Worm (Caenorhabditis elegans) whole organism, mixed stage, embryonic: ENCODE data around the gene T23F2.3.

Source experiments
- ceh-39 ChIP-seq: fragments of 150-350 bp; optimal IDR thresholded peaks from 2 replicates; lab custom pipeline; 2014; ENCODE audit warnings: missing biosample characterization, missing genetic modification characterization
- ces-1 ChIP-seq: fragments of 150-350 bp; optimal IDR thresholded peaks from 2 replicates; lab custom pipeline; 2014; ENCODE audit warnings: missing biosample characterization, missing genetic modification reagents, missing genetic modification characterization
- drap-1 ChIP-seq: fragments of 200-800 bp; sonication (Bioruptor generic); optimal IDR thresholded peaks from 3 replicates; lab custom pipeline; 2018; ENCODE audit warnings: mild to moderate bottlenecking, missing genetic modification characterization, missing compliant biosample characterization
- elt-3 ChIP-seq: fragments of 150-350 bp; optimal IDR thresholded peaks from 2 replicates; lab custom pipeline; 2014; ENCODE audit warnings: missing biosample characterization, missing genetic modification characterization
- hlh-1 ChIP-seq: fragments of 150-350 bp; optimal IDR thresholded peaks from 2 replicates; lab custom pipeline; 2014; ENCODE audit warnings: missing biosample characterization, missing genetic modification reagents, missing genetic modification characterization
- nhr-2 ChIP-seq: fragments of 150-350 bp; optimal IDR thresholded peaks from 2 replicates; lab custom pipeline; 2014; ENCODE audit warnings: missing biosample characterization, missing genetic modification characterization
- nhr-237 ChIP-seq: fragments of 150-350 bp; optimal IDR thresholded peaks from 2 replicates; lab custom pipeline; 2014; ENCODE audit warnings: missing biosample characterization, missing genetic modification characterization
- nhr-28 ChIP-seq: fragments of 150-350 bp; optimal IDR thresholded peaks from 2 replicates; lab custom pipeline; 2014; ENCODE audit warnings: missing biosample characterization, missing genetic modification characterization
- nhr-76 ChIP-seq: sonication (generic microtip); optimal IDR thresholded peaks from 2 replicates; lab custom pipeline; 2017; ENCODE audit warnings: missing biosample characterization, missing genetic modification characterization
- unc-62 ChIP-seq: fragments of 150-350 bp; optimal IDR thresholded peaks from 2 replicates; lab custom pipeline; 2014; ENCODE audit warnings: missing biosample characterization, missing genetic modification reagents, missing genetic modification characterization

- TF ChIP-seq unc-62 (GFP tag; lab: Kevin White, UChicago): no peak
- no peak for TF ChIP-seq nhr-28 (tag; lab: Kevin White, UChicago)
- TF ChIP-seq nhr-76: no peak
- TF ChIP-seq nhr-237 (tag; lab: Kevin White, UChicago): no peak
- no peak for TF ChIP-seq elt-3 (tag; lab: Kevin White, UChicago)
- no peak for TF ChIP-seq hlh-1 (tag; lab: Kevin White, UChicago)
- no peak for TF ChIP-seq nhr-2
- no peak for TF ChIP-seq ces-1 (GFP tag; lab: Kevin White, UChicago)
- TF ChIP-seq drap-1: no peak
- TF ChIP-seq ceh-39 (tag; lab: Kevin White, UChicago): no peak
These were observed 26.3 kb upstream of the T23F2.3 start, which contains the start of gene lgx-1 for ce11 chrX:5538416-5538815.
